Fruit fly (Drosophila melanogaster) whole organism, embryonic: ENCODE measurements around the gene CG15408.
A peak's percentile ranks its signal among the peaks of the same experiment; 100 is the strongest.

Experiments
- Awh ChIP-seq: fragments of 200-800 bp; sonication (Bioruptor generic); IDR thresholded peaks from 2 replicates; pipeline ENCODE4, ENCODE4 v1.3.6; 2022; ENCODE audit warnings: missing biosample characterization, missing genetic modification characterization
- Blimp-1 ChIP-seq: fragments of 200-800 bp; sonication (Bioruptor generic); optimal IDR thresholded peaks from 3 replicates; lab custom pipeline; 2018; ENCODE audit warnings: missing biosample characterization, missing genetic modification characterization, mild to moderate bottlenecking, moderate library complexity, missing genetic modification reagents
- CG11398 ChIP-seq: fragments of 200-800 bp; sonication (Bioruptor generic); optimal IDR thresholded peaks from 2 replicates; lab custom pipeline; 2016; ENCODE audit warnings: missing biosample characterization, missing genetic modification characterization
- CG17186 ChIP-seq: fragments of 200-800 bp; sonication (Bioruptor generic); optimal IDR thresholded peaks from 3 replicates; lab custom pipeline; 2017; ENCODE audit warnings: missing biosample characterization, missing genetic modification reagents, missing genetic modification characterization
- CG17385 ChIP-seq: fragments of 200-800 bp; sonication (Bioruptor generic); optimal IDR thresholded peaks from 3 replicates; lab custom pipeline; 2018; ENCODE audit warnings: missing biosample characterization, mild to moderate bottlenecking, missing genetic modification characterization
- CG17612 ChIP-seq: fragments of 200-800 bp; sonication (Bioruptor generic); IDR thresholded peaks from 2 replicates; pipeline ENCODE4 v1.3.6; 2022; ENCODE audit warnings: missing biosample characterization, missing genetic modification characterization
- CG17829 ChIP-seq: fragments of 200-800 bp; optimal IDR thresholded peaks from 2 replicates; lab custom pipeline; 2019; ENCODE audit warnings: missing biosample characterization, mild to moderate bottlenecking, missing genetic modification characterization, moderate library complexity
- CG2199 ChIP-seq: fragments of 200-800 bp; sonication (Bioruptor generic); IDR thresholded peaks from 3 replicates; pipeline ENCODE4 v1.3.6; 2022; ENCODE audit warnings: missing biosample characterization, missing genetic modification characterization
- CG31224 ChIP-seq: fragments of 200-800 bp; sonication (Bioruptor generic); IDR thresholded peaks from 2 replicates; pipeline ENCODE4 v1.3.6; 2022; ENCODE audit warnings: missing biosample characterization, missing genetic modification characterization
- CG42726 ChIP-seq: fragments of 200-800 bp; sonication (Bioruptor generic); IDR thresholded peaks from 2 replicates; pipeline ENCODE4 v1.3.6; 2022; ENCODE audit warnings: missing biosample characterization, missing genetic modification characterization; ENCODE audit not compliant: partially characterized antibody
- CG4820 ChIP-seq: fragments of 200-800 bp; sonication (Bioruptor generic); optimal IDR thresholded peaks from 3 replicates; lab custom pipeline; 2016; ENCODE audit warnings: missing biosample characterization, missing genetic modification characterization
- CG5180 ChIP-seq: fragments of 200-800 bp; sonication (Bioruptor generic); optimal IDR thresholded peaks from 3 replicates; lab custom pipeline; 2017; ENCODE audit warnings: missing biosample characterization, missing genetic modification characterization, mild to moderate bottlenecking, moderate library complexity, missing genetic modification reagents
- CG7987 ChIP-seq: fragments of 200-800 bp; sonication (Bioruptor generic); optimal IDR thresholded peaks from 2 replicates; lab custom pipeline; 2018; ENCODE audit warnings: missing biosample characterization, mild to moderate bottlenecking, missing genetic modification characterization, moderate library complexity
- CG8944 ChIP-seq: fragments of 200-800 bp; sonication (Bioruptor generic); optimal IDR thresholded peaks from 3 replicates; lab custom pipeline; 2016; ENCODE audit warnings: missing biosample characterization, missing genetic modification characterization
- CG9215 ChIP-seq: fragments of 200-800 bp; sonication (Bioruptor generic); IDR thresholded peaks from 2 replicates; pipeline ENCODE4 v1.3.6; 2022; ENCODE audit warnings: missing biosample characterization, missing genetic modification characterization
- CG9932 ChIP-seq: fragments of 200-800 bp; sonication (Bioruptor generic); IDR thresholded peaks from 2 replicates; pipeline ENCODE4 v1.3.6; 2022; ENCODE audit warnings: missing biosample characterization, missing genetic modification characterization
- Doc2 ChIP-seq: fragments of 200-800 bp; sonication (Bioruptor generic); IDR thresholded peaks from 2 replicates; pipeline ENCODE4 v1.3.6; 2022; ENCODE audit warnings: missing biosample characterization, missing genetic modification characterization
- Doc3 ChIP-seq: fragments of 200-800 bp; sonication (Bioruptor generic); IDR thresholded peaks from 3 replicates; pipeline ENCODE4 v1.3.6; 2022; ENCODE audit warnings: missing biosample characterization, missing genetic modification characterization; ENCODE audit not compliant: partially characterized antibody
- E2f2 ChIP-seq: fragments of 200-800 bp; sonication (Bioruptor generic); IDR thresholded peaks from 2 replicates; pipeline ENCODE4 v1.3.6; 2022; ENCODE audit warnings: missing biosample characterization, missing genetic modification characterization
- HmgZ ChIP-seq: fragments of 200-800 bp; sonication (Bioruptor generic); optimal IDR thresholded peaks from 2 replicates; lab custom pipeline; 2018; ENCODE audit warnings: missing biosample characterization, mild to moderate bottlenecking, missing genetic modification characterization
- Kr ChIP-seq: fragments of 200-800 bp; sonication (Bioruptor generic); optimal IDR thresholded peaks from 2 replicates; lab custom pipeline; 2017; ENCODE audit warnings: missing biosample characterization, mild to moderate bottlenecking, missing genetic modification characterization
- Mrtf ChIP-seq: fragments of 200-800 bp; sonication (Bioruptor generic); IDR thresholded peaks from 3 replicates; pipeline ENCODE4 v1.3.6; 2022; ENCODE audit warnings: missing biosample characterization, missing genetic modification characterization
- NfI ChIP-seq: fragments of 200-800 bp; sonication (Bioruptor generic); optimal IDR thresholded peaks from 3 replicates; lab custom pipeline; 2018; ENCODE audit warnings: missing biosample characterization, mild to moderate bottlenecking, missing genetic modification characterization, moderate library complexity
- Rfx ChIP-seq: fragments of 200-800 bp; sonication (Bioruptor generic); IDR thresholded peaks from 2 replicates; pipeline ENCODE4 v1.3.6; 2022; ENCODE audit warnings: missing biosample characterization, missing genetic modification characterization
- Sin3A ChIP-seq: fragments of >200 bp; optimal IDR thresholded peaks from 2 replicates; lab custom pipeline; 2018
- Sry-δ ChIP-seq: fragments of 200-800 bp; sonication (Bioruptor generic); optimal IDR thresholded peaks from 2 replicates; lab custom pipeline; 2016; ENCODE audit warnings: missing biosample characterization, missing genetic modification characterization
- Trl ChIP-seq, 3 experiments: fragments of >200 bp in 2 of 3; fragments of 200-800 bp in 1 of 3; sonication (Bioruptor generic) in 1 of 3; optimal IDR thresholded peaks; 2 replicates in 1 of 3; 3 replicates in 2 of 3; lab custom pipeline; 2016 to 2017; ENCODE audit warnings: missing biosample characterization in 1 of 3, missing genetic modification characterization in 1 of 3
- az2 ChIP-seq: fragments of 200-800 bp; sonication (Bioruptor generic); optimal IDR thresholded peaks from 3 replicates; lab custom pipeline; 2016; ENCODE audit warnings: missing biosample characterization, missing genetic modification characterization
- cato ChIP-seq: fragments of 200-800 bp; sonication (Bioruptor generic); optimal IDR thresholded peaks from 2 replicates; lab custom pipeline; 2016; ENCODE audit warnings: missing biosample characterization, missing genetic modification characterization, borderline replicate concordance
- corto ChIP-seq: fragments of 200-800 bp; sonication (Bioruptor generic); optimal IDR thresholded peaks from 2 replicates; lab custom pipeline; 2016; ENCODE audit warnings: missing biosample characterization, mild to moderate bottlenecking, missing genetic modification characterization, moderate library complexity
- dpn ChIP-seq, 2 experiments: fragments of 200-800 bp; sonication (Bioruptor generic); optimal IDR thresholded peaks; 3 replicates each; lab custom pipeline; 2016; ENCODE audit warnings: missing biosample characterization in 2 of 2, missing genetic modification characterization in 2 of 2
- exex ChIP-seq: fragments of 200-800 bp; sonication (Bioruptor generic); optimal IDR thresholded peaks from 4 replicates; lab custom pipeline; 2018; ENCODE audit warnings: missing biosample characterization, mild to moderate bottlenecking, missing genetic modification characterization, moderate library complexity
- eyg ChIP-seq: fragments of 200-800 bp; sonication (Bioruptor generic); optimal IDR thresholded peaks from 3 replicates; lab custom pipeline; 2016; ENCODE audit warnings: missing biosample characterization, missing genetic modification characterization
- gem ChIP-seq: fragments of 200-800 bp; sonication (Bioruptor generic); optimal IDR thresholded peaks from 2 replicates; lab custom pipeline; 2019; ENCODE audit warnings: missing biosample characterization, mild to moderate bottlenecking, missing genetic modification characterization, moderate library complexity
- her ChIP-seq: fragments of 200-800 bp; sonication (Bioruptor generic); optimal IDR thresholded peaks from 2 replicates; lab custom pipeline; 2016; ENCODE audit warnings: missing biosample characterization, missing genetic modification characterization
- hkb ChIP-seq, 2 experiments: fragments of 200-800 bp in 1 of 2; fragments of >200 bp in 1 of 2; sonication (Bioruptor generic) in 1 of 2; IDR thresholded peaks in 1 of 2; optimal IDR thresholded peaks in 1 of 2; 2 replicates each; pipeline versions ENCODE4 v1.3.6 to Lab custom; 2017 to 2022; ENCODE audit warnings: missing biosample characterization in 1 of 2, missing genetic modification characterization in 1 of 2
- lilli ChIP-seq: fragments of 200-800 bp; sonication (Bioruptor generic); optimal IDR thresholded peaks from 3 replicates; lab custom pipeline; 2016; ENCODE audit warnings: missing biosample characterization, missing genetic modification characterization
- nmo ChIP-seq: fragments of 200-800 bp; sonication (Bioruptor generic); optimal IDR thresholded peaks from 2 replicates; lab custom pipeline; 2018; ENCODE audit warnings: missing biosample characterization, mild to moderate bottlenecking, missing genetic modification characterization, moderate library complexity
- onecut ChIP-seq: fragments of 200-800 bp; sonication (Bioruptor generic); IDR thresholded peaks from 2 replicates; pipeline ENCODE4 v1.3.6; 2022; ENCODE audit warnings: missing biosample characterization, missing genetic modification characterization
- ro ChIP-seq: fragments of 200-800 bp; sonication (Bioruptor generic); IDR thresholded peaks from 2 replicates; pipeline ENCODE4 v1.3.6; 2022; ENCODE audit warnings: missing biosample characterization, missing genetic modification characterization
- row ChIP-seq: fragments of 200-800 bp; sonication (Bioruptor generic); IDR thresholded peaks from 3 replicates; pipeline ENCODE4 v1.3.6; 2022; ENCODE audit warnings: missing biosample characterization, missing genetic modification characterization
- ssp ChIP-seq: fragments of 200-800 bp; sonication (Bioruptor generic); IDR thresholded peaks from 2 replicates; pipeline ENCODE4 v1.3.6; 2022; ENCODE audit warnings: missing biosample characterization, missing genetic modification characterization
- sug ChIP-seq: fragments of 200-800 bp; optimal IDR thresholded peaks from 2 replicates; lab custom pipeline; 2019; ENCODE audit warnings: missing biosample characterization, mild to moderate bottlenecking, missing genetic modification characterization, moderate library complexity
- trem ChIP-seq: fragments of 200-800 bp; optimal IDR thresholded peaks from 3 replicates; lab custom pipeline; 2019; ENCODE audit warnings: missing biosample characterization, mild to moderate bottlenecking, missing genetic modification characterization, moderate library complexity
- unpg ChIP-seq: fragments of 200-800 bp; sonication (Bioruptor generic); optimal IDR thresholded peaks from 3 replicates; lab custom pipeline; 2018; ENCODE audit warnings: missing biosample characterization, mild to moderate bottlenecking, missing genetic modification characterization, moderate library complexity
- vnd ChIP-seq: fragments of 200-800 bp; sonication (Bioruptor generic); IDR thresholded peaks from 3 replicates; pipeline ENCODE4 v1.3.6; 2022; ENCODE audit warnings: missing biosample characterization, missing genetic modification characterization; ENCODE audit not compliant: partially characterized antibody
- zen ChIP-seq: fragments of 200-800 bp; sonication (Bioruptor generic); optimal IDR thresholded peaks from 3 replicates; lab custom pipeline; 2018; ENCODE audit warnings: missing biosample characterization, mild to moderate bottlenecking, missing genetic modification characterization, moderate library complexity
- zfh2 ChIP-seq: fragments of 200-800 bp; sonication (Bioruptor generic); optimal IDR thresholded peaks from 2 replicates; lab custom pipeline; 2016; ENCODE audit warnings: missing biosample characterization, missing genetic modification characterization

CG15408 gene

DNA sequence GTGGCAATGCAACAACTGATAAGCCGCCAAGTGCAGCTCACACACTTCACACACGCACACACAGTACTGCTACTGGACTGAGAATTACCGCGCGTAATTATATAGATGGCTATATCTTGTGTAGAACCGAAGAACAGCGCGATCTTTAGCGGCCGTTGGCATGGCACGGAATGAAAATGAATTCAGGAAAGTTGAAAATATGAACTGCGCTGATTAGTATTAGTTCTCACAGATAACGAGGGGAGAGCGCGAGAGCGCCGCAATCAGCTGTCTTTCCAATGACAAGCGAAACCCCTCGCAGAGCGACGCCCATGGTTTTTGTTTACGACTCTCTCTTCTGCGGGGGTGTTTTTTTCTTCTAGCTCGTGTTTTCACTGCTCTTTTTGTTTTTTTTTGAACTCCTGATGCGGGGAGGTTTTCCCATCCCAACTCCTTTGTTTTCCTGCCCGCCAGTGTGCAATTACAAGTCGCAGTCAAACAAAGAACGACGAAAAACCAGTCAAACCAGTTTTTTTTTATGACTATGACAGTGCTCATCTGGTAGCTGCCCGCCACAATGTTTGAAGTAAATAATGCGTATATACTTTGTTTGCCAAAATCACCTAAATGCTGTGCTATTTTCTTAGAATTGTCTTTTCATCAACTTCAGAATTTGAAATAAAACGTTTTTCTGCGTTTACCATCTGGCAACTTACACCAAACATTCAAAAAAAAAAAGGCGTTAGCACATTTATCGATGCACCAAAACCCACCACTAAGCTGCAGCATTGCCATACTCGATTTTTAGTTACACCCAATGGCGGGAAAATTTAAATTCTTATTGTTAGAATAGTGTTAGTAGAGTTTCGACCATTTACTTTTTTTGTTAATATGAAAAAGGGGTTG, 29.4 kb upstream of the CG15408 start, which contains the start of gene CG9663 (continued):
- TF ChIP-seq Doc3 (no peak), CG4820 (GFP tag; lab: Kevin White, UChicago) (no peak), exex (tag; lab: Kevin White, UChicago) (peak; percentile 86), unpg (GFP tag; lab: Kevin White, UChicago) (peak; percentile 36), Kr (GFP tag; lab: Kevin White, UChicago) (peak; percentile 8), CG8944 (GFP tag; lab: Kevin White, UChicago) (no peak), Rfx (GFP tag; lab: Robert Waterston, UW) (peak; percentile 52), Mrtf (GFP tag; lab: Robert Waterston, UW) (no peak), Sin3A (lab: Kevin White, UChicago) (peak; percentile 53), cato (no peak), CG42726 (GFP tag; lab: Robert Waterston, UW) (no peak), CG11398 (no peak), Trl (optimal IDR thresholded peaks at IDR 0.05; lab: Kevin White, UChicago) (peak; percentile 88 to 89), Trl (GFP tag; optimal IDR thresholded peaks at IDR 0.05; lab: Kevin White, UChicago) (peak; percentile 71), ro (GFP tag; lab: Robert Waterston, UW) (no peak), eyg (GFP tag; lab: Kevin White, UChicago) (no peak), Sry-δ (GFP tag; lab: Kevin White, UChicago) (peak; percentile 91), CG7987 (GFP tag; lab: Kevin White, UChicago) (no peak), CG17829 (tag; lab: Kevin White, UChicago) (peak; percentile 9), CG17385 (peak; percentile 35), vnd (GFP tag; lab: Robert Waterston, UW) (no peak), Awh (GFP tag; lab: Robert Waterston, UW) (peak; percentile 49; the same call in 1 of the 2 replicates), CG17186 (GFP tag; lab: Kevin White, UChicago) (peak; percentile 18), onecut (GFP tag; lab: Robert Waterston, UW) (peak; percentile 48), Blimp-1 (GFP tag; lab: Kevin White, UChicago) (peak; percentile 5), lilli (GFP tag; lab: Kevin White, UChicago) (peak; percentile 44), Doc2 (GFP tag; lab: Robert Waterston, UW) (no peak), her (GFP tag; lab: Kevin White, UChicago) (peak; percentile 25), CG9215 (GFP tag; lab: Robert Waterston, UW) (peak; percentile 99), CG31224 (GFP tag; lab: Robert Waterston, UW) (peak; percentile 48; the same call in 1 of the 2 replicates), NfI (no peak), hkb (optimal IDR thresholded peaks at IDR 0.05; lab: Kevin White, UChicago) (no peak), hkb (GFP tag; IDR thresholded peaks at IDR 0.05; lab: Robert Waterston, UW) (peak; percentile 36; the same call in 1 of the 2 replicates), corto (peak; percentile 42), zen (tag; lab: Kevin White, UChicago) (no peak), CG5180 (GFP tag; lab: Kevin White, UChicago) (no peak), CG2199 (GFP tag; lab: Robert Waterston, UW) (peak; percentile 88; the same call in 2 of the 3 replicates), zfh2 (GFP tag; lab: Kevin White, UChicago) (peak; percentile 24), HmgZ (peak; percentile 46), CG9932 (GFP tag; lab: Robert Waterston, UW) (peak; percentile 51; the same call in 1 of the 2 replicates), E2f2 (GFP tag; lab: Robert Waterston, UW) (peak; percentile 97), sug (tag; lab: Kevin White, UChicago) (peak; percentile 44), ssp (no peak), trem (tag; lab: Kevin White, UChicago) (peak; percentile 43), dpn (GFP tag; optimal IDR thresholded peaks at IDR 0.05; lab: Kevin White, UChicago) (peak; percentile 14 to 34), az2 (GFP tag; lab: Kevin White, UChicago) (no peak), row (GFP tag; lab: Robert Waterston, UW) (peak; percentile 49; the same call in 2 of the 3 replicates), CG17612 (no peak), gem (tag; lab: Kevin White, UChicago) (peak; percentile 5), nmo (GFP tag; lab: Kevin White, UChicago) (peak; percentile 17)
